Worm (Caenorhabditis elegans) whole organism, L3 larva: ENCODE measurements around the gene him-18.

Experiments
- ceh-28 ChIP-seq: fragments of 150-350 bp; optimal IDR thresholded peaks from 2 replicates; lab custom pipeline; 2014; ENCODE audit warnings: missing biosample characterization, missing genetic modification reagents, missing genetic modification characterization
- ceh-82 ChIP-seq: fragments of 150-350 bp; optimal IDR thresholded peaks from 2 replicates; lab custom pipeline; 2014; ENCODE audit warnings: missing biosample characterization, missing genetic modification characterization
- egl-27 ChIP-seq: sonication (generic microtip); optimal IDR thresholded peaks from 4 replicates; lab custom pipeline; 2017; ENCODE audit warnings: missing biosample characterization, missing genetic modification reagents, missing genetic modification characterization
- elt-3 ChIP-seq, 3 experiments: fragments of 150-350 bp in 1 of 3; sonication (generic microtip) in 2 of 3; optimal IDR thresholded peaks; 2 replicates in 2 of 3; 4 replicates in 1 of 3; lab custom pipeline; 2014 to 2017; ENCODE audit warnings: missing biosample characterization in 3 of 3, missing genetic modification characterization in 3 of 3
- fkh-10 ChIP-seq: sonication (generic microtip); optimal IDR thresholded peaks from 2 replicates; lab custom pipeline; 2017; ENCODE audit warnings: missing biosample characterization, missing genetic modification reagents, missing genetic modification characterization
- lin-15B ChIP-seq: fragments of 150-350 bp; optimal IDR thresholded peaks from 2 replicates; lab custom pipeline; 2014; ENCODE audit warnings: missing biosample characterization, missing genetic modification characterization
- nhr-12 ChIP-seq: fragments of 150-350 bp; optimal IDR thresholded peaks from 2 replicates; lab custom pipeline; 2014; ENCODE audit warnings: missing biosample characterization, missing genetic modification characterization
- nhr-237 ChIP-seq: fragments of 150-350 bp; optimal IDR thresholded peaks from 2 replicates; lab custom pipeline; 2014; ENCODE audit warnings: missing biosample characterization, missing genetic modification characterization
- nhr-28 ChIP-seq: fragments of 150-350 bp; optimal IDR thresholded peaks from 2 replicates; lab custom pipeline; 2014; ENCODE audit warnings: missing biosample characterization, missing genetic modification characterization
- unc-39 ChIP-seq: sonication (generic microtip); optimal IDR thresholded peaks from 4 replicates; lab custom pipeline; 2017; ENCODE audit warnings: missing biosample characterization, missing genetic modification characterization
- ztf-4 ChIP-seq: fragments of 150-350 bp; optimal IDR thresholded peaks from 2 replicates; lab custom pipeline; 2014; ENCODE audit warnings: missing biosample characterization, missing genetic modification characterization

DNA sequence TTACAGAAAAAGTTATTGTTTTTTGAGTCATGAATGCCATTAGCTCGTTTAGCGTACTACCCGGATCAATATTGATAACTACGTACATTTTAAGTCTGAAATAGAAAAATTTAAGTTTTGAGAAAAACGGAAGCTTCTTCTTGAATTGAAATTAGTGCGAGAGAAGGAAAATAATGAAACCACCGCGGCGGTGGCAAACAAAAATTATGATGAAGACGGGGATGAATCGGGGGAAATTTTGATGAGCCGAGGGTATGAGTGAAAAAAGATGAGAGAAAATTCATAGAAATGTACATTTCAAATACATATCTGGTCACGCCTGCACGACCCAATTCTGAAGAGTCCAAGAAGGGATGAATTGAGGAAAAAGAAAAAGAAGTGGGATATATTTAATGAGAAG is 49.7 kb downstream of the him-18 start, which contains the start of gene T23F11.4:
- TF ChIP-seq unc-39 (tag; lab: Kevin White, UChicago) (no peak), nhr-237 (no peak), ztf-4 (tag; lab: Kevin White, UChicago) (no peak), lin-15B (tag; lab: Kevin White, UChicago) (no peak), nhr-28 (tag; lab: Kevin White, UChicago) (no peak), ceh-28 (tag; lab: Kevin White, UChicago) (no peak), egl-27 (no peak), nhr-12 (tag; lab: Kevin White, UChicago) (no peak), fkh-10 (no peak), elt-3 (tag; optimal IDR thresholded peaks at IDR 0.05; lab: Kevin White, UChicago) (no peak), ceh-82 (tag; lab: Kevin White, UChicago) (no peak)
